Worm (Caenorhabditis elegans) whole organism, L3 larva: ENCODE measurements around the gene C37C3.12.

Experiments used
- R02D3.7 ChIP-seq: fragments of 150-350 bp; optimal IDR thresholded peaks from 2 replicates; lab custom pipeline; 2014; ENCODE audit warnings: missing biosample characterization, missing genetic modification characterization
- ZK546.5 ChIP-seq: sonication (generic microtip); optimal IDR thresholded peaks from 2 replicates; lab custom pipeline; 2017; ENCODE audit warnings: missing biosample characterization, missing genetic modification characterization
- aly-2 ChIP-seq: fragments of 150-350 bp; optimal IDR thresholded peaks from 2 replicates; lab custom pipeline; 2014; ENCODE audit warnings: missing biosample characterization, missing genetic modification characterization
- ama-1 ChIP-seq: fragments of 150-350 bp; optimal IDR thresholded peaks from 2 replicates; lab custom pipeline; 2018
- ceh-16 ChIP-seq: sonication (generic microtip); optimal IDR thresholded peaks from 2 replicates; lab custom pipeline; 2017; ENCODE audit warnings: missing biosample characterization, missing genetic modification characterization
- ceh-28 ChIP-seq: fragments of 150-350 bp; optimal IDR thresholded peaks from 2 replicates; lab custom pipeline; 2014; ENCODE audit warnings: missing biosample characterization, missing genetic modification reagents, missing genetic modification characterization
- ceh-82 ChIP-seq: fragments of 150-350 bp; optimal IDR thresholded peaks from 2 replicates; lab custom pipeline; 2014; ENCODE audit warnings: missing biosample characterization, missing genetic modification characterization
- ceh-9 ChIP-seq: sonication (generic microtip); optimal IDR thresholded peaks from 2 replicates; lab custom pipeline; 2018; ENCODE audit warnings: missing biosample characterization, missing genetic modification characterization
- daf-12 ChIP-seq: fragments of 150-350 bp; optimal IDR thresholded peaks from 2 replicates; lab custom pipeline; 2014; ENCODE audit warnings: missing biosample characterization, missing genetic modification reagents, missing genetic modification characterization
- egl-27 ChIP-seq: sonication (generic microtip); optimal IDR thresholded peaks from 4 replicates; lab custom pipeline; 2017; ENCODE audit warnings: missing biosample characterization, missing genetic modification reagents, missing genetic modification characterization
- egl-5 ChIP-seq: fragments of 150-350 bp; optimal IDR thresholded peaks from 2 replicates; lab custom pipeline; 2017; ENCODE audit warnings: missing biosample characterization, missing genetic modification reagents, missing genetic modification characterization, inconsistent platforms
- elt-1 ChIP-seq: fragments of 150-350 bp; optimal IDR thresholded peaks from 2 replicates; lab custom pipeline; 2014; ENCODE audit warnings: missing biosample characterization, missing genetic modification characterization
- elt-2 ChIP-seq: sonication (generic microtip); optimal IDR thresholded peaks from 2 replicates; lab custom pipeline; 2016; ENCODE audit warnings: missing genetic modification reagents, mild to moderate bottlenecking, missing genetic modification characterization, missing compliant biosample characterization
- elt-3 ChIP-seq, 3 experiments: fragments of 150-350 bp in 1 of 3; sonication (generic microtip) in 2 of 3; optimal IDR thresholded peaks; 2 replicates in 2 of 3; 4 replicates in 1 of 3; lab custom pipeline; 2014 to 2017; ENCODE audit warnings: missing biosample characterization in 3 of 3, missing genetic modification characterization in 3 of 3
- fkh-10 ChIP-seq: sonication (generic microtip); optimal IDR thresholded peaks from 2 replicates; lab custom pipeline; 2017; ENCODE audit warnings: missing biosample characterization, missing genetic modification reagents, missing genetic modification characterization
- fkh-2 ChIP-seq: fragments of 150-350 bp; optimal IDR thresholded peaks from 2 replicates; lab custom pipeline; 2014; ENCODE audit warnings: missing biosample characterization, missing genetic modification reagents, missing genetic modification characterization
- fos-1 ChIP-seq: fragments of 150-350 bp; optimal IDR thresholded peaks from 2 replicates; lab custom pipeline; 2014; ENCODE audit warnings: missing biosample characterization, missing genetic modification characterization
- hmg-11 ChIP-seq: sonication (generic microtip); optimal IDR thresholded peaks from 2 replicates; lab custom pipeline; 2016; ENCODE audit warnings: missing genetic modification characterization, missing compliant biosample characterization
- lin-15B ChIP-seq: fragments of 150-350 bp; optimal IDR thresholded peaks from 2 replicates; lab custom pipeline; 2014; ENCODE audit warnings: missing biosample characterization, missing genetic modification characterization
- lin-39 ChIP-seq: fragments of 150-350 bp; optimal IDR thresholded peaks from 2 replicates; lab custom pipeline; 2018; ENCODE audit warnings: missing biosample characterization, missing genetic modification reagents, missing genetic modification characterization
- lsy-12 ChIP-seq: sonication (generic microtip); optimal IDR thresholded peaks from 2 replicates; lab custom pipeline; 2016; ENCODE audit warnings: mild to moderate bottlenecking, missing genetic modification characterization, missing compliant biosample characterization
- mml-1 ChIP-seq: fragments of 150-350 bp; sonication (generic microtip); optimal IDR thresholded peaks from 3 replicates; lab custom pipeline; 2014; ENCODE audit warnings: missing biosample characterization, missing genetic modification characterization
- nhr-23 ChIP-seq: fragments of 150-350 bp; optimal IDR thresholded peaks from 2 replicates; lab custom pipeline; 2014; ENCODE audit warnings: missing biosample characterization, missing genetic modification reagents, missing genetic modification characterization
- nhr-237 ChIP-seq: fragments of 150-350 bp; optimal IDR thresholded peaks from 2 replicates; lab custom pipeline; 2014; ENCODE audit warnings: missing biosample characterization, missing genetic modification characterization
- nhr-25 ChIP-seq: sonication (generic microtip); optimal IDR thresholded peaks from 2 replicates; lab custom pipeline; 2017; ENCODE audit warnings: missing biosample characterization, missing genetic modification characterization
- nhr-28 ChIP-seq: fragments of 150-350 bp; optimal IDR thresholded peaks from 2 replicates; lab custom pipeline; 2014; ENCODE audit warnings: missing biosample characterization, missing genetic modification characterization
- nhr-43 ChIP-seq: sonication (generic microtip); optimal IDR thresholded peaks from 2 replicates; lab custom pipeline; 2016; ENCODE audit warnings: mild to moderate bottlenecking, missing genetic modification characterization, missing compliant biosample characterization; ENCODE audit not compliant: poor library complexity, severe bottlenecking
- nhr-67 ChIP-seq: fragments of 150-350 bp; optimal IDR thresholded peaks from 2 replicates; lab custom pipeline; 2014; ENCODE audit warnings: missing biosample characterization, missing genetic modification characterization
- nhr-77 ChIP-seq: fragments of 150-350 bp; optimal IDR thresholded peaks from 2 replicates; lab custom pipeline; 2014; ENCODE audit warnings: missing biosample characterization, missing genetic modification characterization
- pha-4 ChIP-seq: fragments of 150-350 bp; optimal IDR thresholded peaks from 2 replicates; lab custom pipeline; 2014; ENCODE audit warnings: missing biosample characterization, missing genetic modification reagents, missing genetic modification characterization
- pqm-1 ChIP-seq: fragments of 150-350 bp; optimal IDR thresholded peaks from 2 replicates; lab custom pipeline; 2017; ENCODE audit warnings: missing biosample characterization, missing genetic modification characterization, inconsistent platforms
- sea-2 ChIP-seq: fragments of 150-350 bp; sonication (generic microtip); optimal IDR thresholded peaks from 4 replicates; lab custom pipeline; 2014; ENCODE audit warnings: missing biosample characterization, missing genetic modification reagents, missing genetic modification characterization
- skn-1 ChIP-seq: fragments of 150-350 bp; optimal IDR thresholded peaks from 2 replicates; lab custom pipeline; 2014; ENCODE audit warnings: missing biosample characterization, missing genetic modification characterization
- tbx-2 ChIP-seq: sonication (generic microtip); optimal IDR thresholded peaks from 2 replicates; lab custom pipeline; 2016; ENCODE audit warnings: mild to moderate bottlenecking, missing genetic modification characterization, missing compliant biosample characterization
- unc-39 ChIP-seq: sonication (generic microtip); optimal IDR thresholded peaks from 4 replicates; lab custom pipeline; 2017; ENCODE audit warnings: missing biosample characterization, missing genetic modification characterization
- unc-62 ChIP-seq: fragments of 150-350 bp; sonication (generic microtip); optimal IDR thresholded peaks from 4 replicates; lab custom pipeline; 2014; ENCODE audit warnings: missing biosample characterization, missing genetic modification reagents, missing genetic modification characterization
- zag-1 ChIP-seq: fragments of 150-350 bp; optimal IDR thresholded peaks from 2 replicates; lab custom pipeline; 2014; ENCODE audit warnings: missing biosample characterization, missing genetic modification characterization
- ztf-11 ChIP-seq: fragments of 150-350 bp; optimal IDR thresholded peaks from 2 replicates; lab custom pipeline; 2014; ENCODE audit warnings: missing biosample characterization, missing genetic modification characterization
- ztf-4 ChIP-seq: fragments of 150-350 bp; optimal IDR thresholded peaks from 2 replicates; lab custom pipeline; 2014; ENCODE audit warnings: missing biosample characterization, missing genetic modification characterization

C37C3.12 gene

DNA sequence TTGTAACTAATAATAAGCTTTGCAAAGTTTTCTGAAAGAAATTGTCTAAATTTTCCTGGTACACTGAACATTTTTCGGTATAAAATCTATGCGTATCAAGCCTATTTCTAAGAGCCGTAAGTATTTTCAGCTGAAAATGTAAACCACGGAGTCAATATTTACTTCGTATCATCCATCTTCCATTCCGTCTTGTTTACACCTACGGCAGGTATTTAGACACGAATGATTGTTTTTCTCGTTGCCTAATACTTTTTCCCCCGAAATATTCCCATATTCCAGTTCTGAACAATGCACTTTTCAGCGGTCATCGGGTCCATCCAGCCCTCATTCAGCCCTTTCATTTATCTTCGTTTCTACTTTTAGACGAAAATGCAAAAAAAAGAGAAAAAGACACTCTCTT is 8.3 kb upstream of the C37C3.12 start:
- TF ChIP-seq nhr-77 (tag; lab: Kevin White, UChicago) (no peak), tbx-2 (tag; lab: Kevin White, UChicago) (no peak), ZK546.5 (tag; lab: Kevin White, UChicago) (no peak), hmg-11 (tag; lab: Kevin White, UChicago) (no peak), ceh-16 (no peak), elt-3 (tag; optimal IDR thresholded peaks at IDR 0.05; lab: Kevin White, UChicago) (no peak), pqm-1 (tag; lab: Kevin White, UChicago) (no peak), nhr-237 (tag; lab: Kevin White, UChicago) (no peak), lsy-12 (tag; lab: Kevin White, UChicago) (no peak), pha-4 (tag; lab: Kevin White, UChicago) (peak; percentile 88), unc-62 (GFP tag; lab: Kevin White, UChicago) (no peak), lin-39 (peak; percentile 32)

- TF ChIP-seq aly-2 (tag; lab: Kevin White, UChicago) = no peak
These were observed 7.8 kb upstream of the C37C3.12 start, which contains the start of gene memo-1 for ce11 chrV:7847170-7847569. Gene memo-1 (minus strand): TSS chrV:7847171.

DNA sequence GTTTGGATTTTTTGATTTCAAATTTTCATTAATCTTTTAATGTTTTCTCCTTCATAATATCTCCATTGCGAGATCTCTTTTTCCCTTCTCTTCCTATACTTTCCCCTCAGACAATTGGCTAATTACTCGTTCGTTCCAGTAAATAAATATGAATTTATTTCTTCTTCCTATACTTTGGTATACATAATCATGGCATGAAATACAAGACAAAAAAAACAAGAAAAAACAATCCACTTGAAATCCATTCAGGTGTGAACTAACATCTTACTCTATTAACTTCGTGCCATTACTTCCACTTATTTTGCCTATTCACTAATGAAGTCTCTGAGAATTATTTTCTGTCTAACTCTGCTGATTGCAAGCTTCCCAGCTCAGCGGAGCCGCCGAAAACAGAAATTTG is 2.8 kb upstream of the C37C3.12 start, which contains the start of gene grd-8:
grd-8 (plus strand) TSS at position 301 of the 400 bp plus-strand sequence.
- TF ChIP-seq nhr-25 = no peak
- no peak for TF ChIP-seq sea-2 (GFP tag; lab: Kevin White, UChicago)
- TF ChIP-seq ZK546.5 (tag; lab: Kevin White, UChicago) = no peak
- no peak for TF ChIP-seq R02D3.7 (tag; lab: Kevin White, UChicago)
- TF ChIP-seq nhr-28 (tag; lab: Kevin White, UChicago) = no peak
- no peak for TF ChIP-seq elt-1 (tag; lab: Kevin White, UChicago)
- no peak for TF ChIP-seq fos-1 (tag; lab: Kevin White, UChicago)
- TF ChIP-seq elt-3 (tag; optimal IDR thresholded peaks at IDR 0.05; lab: Kevin White, UChicago) = no peak
- no peak for TF ChIP-seq fkh-10 (GFP tag; lab: Kevin White, UChicago)
- TF ChIP-seq zag-1 = no peak
- no peak for TF ChIP-seq lsy-12 (tag; lab: Kevin White, UChicago)
- TF ChIP-seq elt-2 (tag; lab: Kevin White, UChicago) = no peak

DNA sequence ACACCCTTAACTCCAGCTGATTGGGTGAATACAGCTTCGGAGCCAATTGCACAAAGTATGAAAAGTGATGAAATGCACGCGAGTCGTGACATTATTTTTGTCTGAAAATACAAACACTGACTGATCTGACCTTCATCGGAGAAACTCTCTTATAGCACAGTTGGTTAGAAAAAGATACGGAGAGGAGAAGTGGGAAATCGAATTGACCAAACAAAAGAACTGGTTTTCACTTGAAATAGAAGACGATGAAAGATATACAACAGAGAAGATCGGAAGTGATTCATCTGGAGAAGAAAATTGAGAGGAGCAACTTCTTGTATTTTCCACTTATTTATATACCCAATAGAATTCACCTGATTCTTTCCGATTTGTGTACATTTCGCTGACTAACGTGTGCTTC is 1.6 kb downstream of the C37C3.12 start, which contains the start of gene ttr-33:
ttr-33 (minus strand) TSS at position 101 of the 400 bp plus-strand sequence.
- TF ChIP-seq daf-12 (tag; lab: Kevin White, UChicago) (no peak), pha-4 (tag; lab: Kevin White, UChicago) (peak; percentile 50)

DNA sequence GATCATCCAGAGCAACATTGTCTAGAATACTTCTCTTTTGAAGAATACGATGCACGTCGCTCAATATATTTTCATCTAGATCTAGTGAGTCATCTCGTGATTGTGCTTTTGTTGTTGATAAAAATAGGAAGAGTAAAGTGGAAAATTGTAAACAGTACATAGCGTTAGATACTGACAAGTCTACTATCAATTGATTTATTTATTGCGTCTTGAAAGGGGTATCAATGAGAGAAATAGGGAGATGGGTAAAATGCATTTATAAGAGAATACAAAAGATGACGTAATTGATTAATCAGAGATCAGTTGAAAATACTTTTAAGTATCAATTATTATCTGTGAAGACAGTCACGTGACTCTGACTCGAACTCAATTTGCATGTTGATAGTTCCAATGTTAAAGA is 2.5 kb downstream of the C37C3.12 start, which contains the start of gene txt-5:
txt-5 (minus strand) TSS at position 224 of the 400 bp plus-strand sequence.
- TF ChIP-seq nhr-23 (peak; percentile 71), elt-3 (tag; optimal IDR thresholded peaks at IDR 0.05; lab: Kevin White, UChicago) (peak in 2 of 3 experiments; percentile 29 to 50), unc-39 (tag; lab: Kevin White, UChicago) (no peak), lsy-12 (tag; lab: Kevin White, UChicago) (no peak), ztf-11 (tag; lab: Kevin White, UChicago) (no peak)

DNA sequence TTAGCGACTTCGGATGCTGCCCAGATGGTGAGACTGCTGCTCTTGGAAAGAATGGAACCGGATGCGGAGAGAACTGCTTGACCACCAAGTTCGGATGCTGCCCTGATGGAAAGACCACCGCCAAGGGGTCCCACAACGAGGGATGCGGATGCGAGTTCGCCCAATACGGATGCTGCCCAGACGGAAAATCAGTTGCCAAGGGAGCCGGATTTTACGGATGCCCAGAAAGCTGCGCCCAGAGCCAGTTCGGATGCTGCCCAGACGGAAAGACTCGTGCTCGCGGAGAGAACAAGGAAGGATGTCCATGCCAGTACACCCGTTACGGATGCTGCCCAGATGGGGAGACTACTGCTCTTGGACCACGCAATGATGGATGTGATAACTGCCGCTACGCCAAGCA is 8.4 kb downstream of the C37C3.12 start:
- TF ChIP-seq fos-1 (tag; lab: Kevin White, UChicago) (no peak), ama-1 (no peak), ztf-11 (tag; lab: Kevin White, UChicago) (no peak), ceh-28 (tag; lab: Kevin White, UChicago) (no peak), ztf-4 (tag; lab: Kevin White, UChicago) (no peak), ceh-82 (no peak), R02D3.7 (tag; lab: Kevin White, UChicago) (no peak), nhr-67 (tag; lab: Kevin White, UChicago) (no peak), ceh-9 (tag; lab: Kevin White, UChicago) (no peak), lin-15B (tag; lab: Kevin White, UChicago) (no peak), unc-39 (tag; lab: Kevin White, UChicago) (no peak), nhr-25 (no peak), skn-1 (tag; lab: Kevin White, UChicago) (no peak), nhr-43 (tag; lab: Kevin White, UChicago) (no peak), egl-27 (tag; lab: Kevin White, UChicago) (no peak), egl-5 (tag; lab: Kevin White, UChicago) (no peak), fkh-2 (tag; lab: Kevin White, UChicago) (no peak), mml-1 (tag; lab: Kevin White, UChicago) (no peak)
